Fruit fly (Drosophila melanogaster) whole organism, wandering third instar larva: Measurements from ENCODE around the gene CG13901.

Experiments used
- CG32264 ChIP-seq: fragments of 200-800 bp; sonication (Bioruptor generic); optimal IDR thresholded peaks from 2 replicates; lab custom pipeline; 2016; ENCODE audit warnings: missing biosample characterization, missing genetic modification characterization
- CrebA ChIP-seq: fragments of 200-800 bp; sonication (Bioruptor generic); optimal IDR thresholded peaks from 2 replicates; lab custom pipeline; 2016; ENCODE audit warnings: missing biosample characterization, mild to moderate bottlenecking, missing genetic modification characterization, borderline replicate concordance
- Dif ChIP-seq: fragments of 200-275, 200-300 bp; sonication (Bioruptor generic); optimal IDR thresholded peaks from 2 replicates; lab custom pipeline; 2018; ENCODE audit warnings: missing biosample characterization, missing genetic modification characterization; ENCODE audit not compliant: partially characterized antibody
- Hr78 ChIP-seq: fragments of >200 bp; optimal IDR thresholded peaks from 2 replicates; lab custom pipeline; 2017; ENCODE audit warnings: missing biosample characterization, missing genetic modification characterization
- Jra ChIP-seq: sonication (Bioruptor generic); optimal IDR thresholded peaks from 2 replicates; lab custom pipeline; 2016; ENCODE audit warnings: missing biosample characterization, missing genetic modification characterization
- Myc ChIP-seq: fragments of >200 bp; optimal IDR thresholded peaks from 2 replicates; lab custom pipeline; 2017
- OdsH ChIP-seq: fragments of 200-800 bp; sonication (Bioruptor generic); optimal IDR thresholded peaks from 2 replicates; lab custom pipeline; 2016; ENCODE audit warnings: missing biosample characterization, mild to moderate bottlenecking, missing genetic modification characterization
- Vsx2 ChIP-seq: fragments of 200-300, 225-300 bp; sonication (Bioruptor generic); optimal IDR thresholded peaks from 2 replicates; lab custom pipeline; 2018; ENCODE audit warnings: missing biosample characterization, missing genetic modification characterization; ENCODE audit not compliant: partially characterized antibody
- dmrt93B ChIP-seq: fragments of 200-800 bp; sonication (Bioruptor generic); optimal IDR thresholded peaks from 2 replicates; lab custom pipeline; 2018; ENCODE audit warnings: missing biosample characterization, mild to moderate bottlenecking, missing genetic modification characterization
- fru ChIP-seq: fragments of 200-800 bp; sonication (Bioruptor generic); optimal IDR thresholded peaks from 3 replicates; lab custom pipeline; 2016; ENCODE audit warnings: missing biosample characterization, mild to moderate bottlenecking, missing genetic modification characterization
- h ChIP-seq: fragments of 200-800 bp; sonication (Bioruptor generic); optimal IDR thresholded peaks from 3 replicates; lab custom pipeline; 2016; ENCODE audit warnings: missing biosample characterization, mild to moderate bottlenecking, missing genetic modification characterization
- lola ChIP-seq: fragments of >200 bp; optimal IDR thresholded peaks from 2 replicates; lab custom pipeline; 2017; ENCODE audit warnings: missing biosample characterization, missing genetic modification characterization
- psq ChIP-seq: fragments of 200-800 bp; sonication (Bioruptor generic); optimal IDR thresholded peaks from 3 replicates; lab custom pipeline; 2017; ENCODE audit warnings: missing biosample characterization, mild to moderate bottlenecking, missing genetic modification characterization, moderate library complexity
- tai ChIP-seq: sonication (Bioruptor generic); optimal IDR thresholded peaks from 2 replicates; lab custom pipeline; 2016; ENCODE audit warnings: missing biosample characterization, missing genetic modification characterization

dm6 chr3L:807456-807855, 30.2 kb downstream of the CG13901 start:
- no peak for TF ChIP-seq CG32264 (GFP tag; lab: Kevin White, UChicago)
- TF ChIP-seq Dif (GFP tag; lab: Kevin White, UChicago) = no peak
- TF ChIP-seq dmrt93B (GFP tag; lab: Kevin White, UChicago) = no peak
- no peak for TF ChIP-seq Jra
- TF ChIP-seq psq (GFP tag; lab: Kevin White, UChicago) = peak; percentile 3
- peak; percentile 14 for TF ChIP-seq h
- peak; percentile 15 for TF ChIP-seq fru (GFP tag; lab: Kevin White, UChicago)
- no peak for TF ChIP-seq CrebA
- no peak for TF ChIP-seq lola (GFP tag; lab: Kevin White, UChicago)
- no peak for TF ChIP-seq Hr78
- no peak for TF ChIP-seq Myc (lab: Kevin White, UChicago)
- TF ChIP-seq OdsH (GFP tag; lab: Kevin White, UChicago) = no peak
- no peak for TF ChIP-seq Vsx2 (GFP tag; lab: Kevin White, UChicago)
- TF ChIP-seq tai (GFP tag; lab: Kevin White, UChicago) = no peak
